Comparison of ENCODE assay signal across 1 fruit fly cellular context in the genomic region with DNA sequence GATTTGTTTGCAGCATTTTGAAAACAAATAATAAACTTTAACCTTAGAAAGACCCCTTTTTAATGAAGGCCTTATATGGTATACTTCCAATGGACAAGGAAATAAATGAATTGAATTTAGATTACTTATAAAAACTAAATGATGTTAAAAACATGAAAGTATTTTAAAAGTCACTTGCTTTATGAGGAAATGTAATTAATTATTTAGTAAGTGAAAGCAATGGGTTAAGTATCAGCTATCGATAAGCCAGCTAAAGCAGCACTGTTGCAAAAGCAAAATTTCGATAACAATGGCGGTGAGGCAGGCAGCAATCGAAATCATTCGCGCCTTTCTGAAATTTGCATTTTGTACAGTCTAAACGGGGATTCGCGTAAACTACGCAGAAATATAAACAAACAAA.
TF ChIP-seq lines count a peak whose summit lies in the region.

Gene CG32856, minus strand, starts transcription at position 183 of the 400 bp plus-strand sequence.
Gene Rbf2, plus strand, starts transcription at position 278 of the 400 bp plus-strand sequence.

TF ChIP-seq in whole organism, embryonic, 481 proteins besides CTCF, POLR2A, EP300 and RAD21 (continued from another document):
- TF ChIP-seq D (optimal IDR thresholded peaks at IDR 0.05; lab: Kevin White, UChicago) (no peak), D (GFP tag; optimal IDR thresholded peaks at IDR 0.05; lab: Kevin White, UChicago) (no peak), oc (tag; optimal IDR thresholded peaks at IDR 0.05; lab: Kevin White, UChicago) (no peak), Taf1 (GFP tag; IDR thresholded peaks at IDR 0.05; lab: Robert Waterston, UW) (0 out of 2 replicates have a peak, but pooled peaks have one; percentile 13), CG9797 (GFP tag; optimal IDR thresholded peaks at IDR 0.05; lab: Kevin White, UChicago) (peak; percentile 2), unpg (GFP tag; optimal IDR thresholded peaks at IDR 0.05; lab: Kevin White, UChicago) (peak; percentile 93), Chrac-16 (GFP tag; optimal IDR thresholded peaks at IDR 0.05; lab: Kevin White, UChicago) (peak; percentile 86), Elba2 (GFP tag; optimal IDR thresholded peaks at IDR 0.05; lab: Kevin White, UChicago) (peak; percentile 61), CG14710 (tag; optimal IDR thresholded peaks at IDR 0.05; lab: Kevin White, UChicago) (peak; percentile 56), pzg (GFP tag; optimal IDR thresholded peaks at IDR 0.05; lab: Kevin White, UChicago) (peak; percentile 71), fd3F (GFP tag; optimal IDR thresholded peaks at IDR 0.05; lab: Kevin White, UChicago) (peak; percentile 85), Bdp1 (GFP tag; optimal IDR thresholded peaks at IDR 0.05; lab: Kevin White, UChicago) (no peak), Dad (GFP tag; optimal IDR thresholded peaks at IDR 0.05; lab: Kevin White, UChicago) (no peak), Mes4 (GFP tag; optimal IDR thresholded peaks at IDR 0.05; lab: Kevin White, UChicago) (peak; percentile 68), her (GFP tag; optimal IDR thresholded peaks at IDR 0.05; lab: Kevin White, UChicago) (peak; percentile 73), tin (GFP tag; optimal IDR thresholded peaks at IDR 0.05; lab: Kevin White, UChicago) (no peak), CG17328 (GFP tag; IDR thresholded peaks at IDR 0.05; lab: Robert Waterston, UW) (peak; percentile 74), ap (GFP tag; IDR thresholded peaks at IDR 0.05; lab: Robert Waterston, UW) (peak; percentile 72), CG5245 (GFP tag; optimal IDR thresholded peaks at IDR 0.05; lab: Kevin White, UChicago) (no peak), pita (GFP tag; optimal IDR thresholded peaks at IDR 0.05; lab: Kevin White, UChicago) (no peak), Drgx (GFP tag; IDR thresholded peaks at IDR 0.05; lab: Robert Waterston, UW) (no peak), Asciz (GFP tag; optimal IDR thresholded peaks at IDR 0.05; lab: Kevin White, UChicago) (no peak), CG15073 (GFP tag; optimal IDR thresholded peaks at IDR 0.05; lab: Kevin White, UChicago) (peak; percentile 4), Hey (tag; optimal IDR thresholded peaks at IDR 0.05; lab: Kevin White, UChicago) (no peak), Mrtf (GFP tag; IDR thresholded peaks at IDR 0.05; lab: Robert Waterston, UW) (no peak), nau (GFP tag; optimal IDR thresholded peaks at IDR 0.05; lab: Kevin White, UChicago) (no peak), ttk (GFP tag; IDR thresholded peaks at IDR 0.05; lab: Robert Waterston, UW) (no peak), wdn (GFP tag; IDR thresholded peaks at IDR 0.05; lab: Robert Waterston, UW) (peak; percentile 70), z (GFP tag; IDR thresholded peaks at IDR 0.05; lab: Robert Waterston, UW) (no peak), CG13296 (GFP tag; optimal IDR thresholded peaks at IDR 0.05; lab: Kevin White, UChicago) (peak; percentile 76), CG3847 (GFP tag; IDR thresholded peaks at IDR 0.05; lab: Robert Waterston, UW) (peak; percentile 91)
